Fruit fly (Drosophila melanogaster): ENCODE measurements around the gene CG31156.

CG31156 gene

DNA sequence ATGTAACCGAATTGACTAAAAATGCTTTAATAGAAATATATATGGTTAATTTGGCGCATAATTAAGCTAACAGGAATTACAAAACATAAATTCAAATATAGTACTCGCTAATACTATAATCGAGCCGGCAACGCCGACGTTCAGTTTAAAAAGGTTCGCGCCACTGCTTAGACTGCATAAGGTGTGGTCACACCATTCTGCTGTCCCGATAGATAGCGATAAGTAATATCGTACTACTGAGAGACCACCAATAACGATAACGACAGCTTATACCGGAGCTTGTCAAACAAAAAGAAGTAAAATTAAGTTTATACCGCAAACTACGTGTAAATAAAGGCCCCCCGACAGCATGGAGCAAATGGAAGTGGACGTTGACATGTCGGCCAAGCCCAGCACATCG, 32.9 kb downstream of the CG31156 start, which contains the start of gene CSN6 (continued):
- TF ChIP-seq Rfx (GFP tag; IDR thresholded peaks at IDR 0.05) (peak; percentile 62), grau (tag; optimal IDR thresholded peaks at IDR 0.05) (peak; percentile 8), Optix (GFP tag; IDR thresholded peaks at IDR 0.05) (no peak), CG14710 (tag; optimal IDR thresholded peaks at IDR 0.05) (peak; percentile 99), luna (GFP tag; optimal IDR thresholded peaks at IDR 0.05) (no peak)

DNA sequence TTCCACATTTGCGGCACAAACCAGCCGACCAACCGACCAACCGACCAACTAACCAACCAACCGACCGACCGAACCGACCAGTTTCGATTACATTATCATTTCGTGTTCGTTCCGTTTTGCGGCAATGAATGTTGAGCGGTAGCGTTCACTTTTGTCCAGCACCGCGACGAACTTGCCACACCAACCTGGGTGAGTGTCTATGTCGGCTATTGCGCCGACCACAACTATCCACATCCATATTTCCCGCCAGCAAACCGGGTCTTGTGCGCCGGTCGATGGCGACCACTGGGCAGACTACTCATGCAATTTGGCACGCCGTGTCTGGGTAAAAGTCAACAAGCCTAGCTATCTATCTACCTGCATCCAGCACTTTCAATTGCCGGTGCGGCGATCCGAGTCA, 36.5 kb downstream of the CG31156 start:
- peak; percentile 73 for TF ChIP-seq CG5180 (GFP tag; optimal IDR thresholded peaks at IDR 0.05)
- no peak for TF ChIP-seq Hmr (GFP tag; optimal IDR thresholded peaks at IDR 0.05)
- peak; percentile 55; the same call in 1 of the 3 replicates for TF ChIP-seq CG6175 (GFP tag; IDR thresholded peaks at IDR 0.05)

DNA sequence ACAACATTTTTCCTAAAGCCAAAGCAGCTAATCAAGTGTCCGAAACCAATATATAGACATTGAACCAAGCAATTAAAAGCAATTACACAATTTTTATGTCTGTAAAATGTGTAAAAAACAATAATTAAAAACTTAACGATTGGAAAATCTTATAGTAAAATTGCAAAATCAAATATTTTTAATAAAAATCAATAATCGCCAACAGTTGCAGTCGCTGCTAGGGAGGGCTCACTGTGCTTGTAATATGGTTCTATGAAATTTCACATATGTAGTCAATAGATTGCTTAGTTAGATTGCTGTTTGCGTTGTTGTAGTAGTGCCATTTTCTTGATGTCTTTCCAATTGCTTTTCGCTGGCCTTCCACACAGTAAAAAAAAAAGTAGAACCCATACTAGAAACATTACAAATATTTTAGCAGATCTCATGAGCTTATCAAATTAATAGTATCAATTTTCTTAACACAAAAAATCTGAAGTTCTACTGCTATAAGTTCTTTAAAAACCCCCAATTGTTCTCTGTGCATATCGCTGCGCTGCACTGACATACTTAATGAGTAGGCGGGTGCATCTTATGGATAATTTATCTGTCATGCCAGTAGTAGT, 37.3 kb downstream of the CG31156 start:
- TF ChIP-seq Med (GFP tag) (peak; percentile 6), Drgx (GFP tag; IDR thresholded peaks at IDR 0.05) (peak; percentile 34; the same call in 1 of the 2 replicates), Pdp1 (GFP tag; optimal IDR thresholded peaks at IDR 0.05) (peak in 1 of 2 experiments; percentile 13), CG6854 (GFP tag; optimal IDR thresholded peaks at IDR 0.05) (no peak), grau (tag; optimal IDR thresholded peaks at IDR 0.05) (peak; percentile 26), Ets65A (GFP tag) (peak; percentile 25), CG30403 (GFP tag; optimal IDR thresholded peaks at IDR 0.05) (no peak), sens (GFP tag) (peak; percentile 59)

DNA sequence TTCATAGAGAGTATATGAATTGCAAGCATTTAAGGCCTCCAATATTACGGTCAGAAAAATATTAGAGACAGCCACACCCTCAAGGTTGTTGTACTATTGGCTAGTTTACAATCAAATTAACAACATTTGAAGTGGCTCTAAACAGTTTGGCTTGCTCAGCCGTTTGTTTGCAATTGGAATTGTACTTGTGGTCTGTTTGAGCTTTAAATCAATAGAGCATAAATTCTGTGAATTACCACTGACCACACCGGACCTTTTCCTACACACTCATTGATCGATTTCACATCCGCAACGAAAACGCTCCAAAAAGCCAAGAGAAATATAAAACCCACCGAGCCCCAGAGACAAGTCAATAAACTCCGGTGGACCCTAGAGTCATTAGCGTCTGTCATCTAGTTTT, 39.9 kb downstream of the CG31156 start:
- TF ChIP-seq CG18476 (GFP tag; optimal IDR thresholded peaks at IDR 0.05) (no peak), sens (GFP tag) (peak; percentile 15), CG4854 (GFP tag; optimal IDR thresholded peaks at IDR 0.05) (no peak), abd-A (tag; optimal IDR thresholded peaks at IDR 0.05) (no peak), CG15479 (GFP tag; optimal IDR thresholded peaks at IDR 0.05) (no peak), wdn (GFP tag; IDR thresholded peaks at IDR 0.05) (no peak), CG10209 (GFP tag; optimal IDR thresholded peaks at IDR 0.05) (peak; percentile 22), CG17912 (GFP tag; optimal IDR thresholded peaks at IDR 0.05) (peak; percentile 20), CG12659 (GFP tag; optimal IDR thresholded peaks at IDR 0.05) (peak; percentile 21), Kr (GFP tag; optimal IDR thresholded peaks at IDR 0.05) (no peak), CG8281 (tag; optimal IDR thresholded peaks at IDR 0.05) (no peak), CG10431 (GFP tag; optimal IDR thresholded peaks at IDR 0.05) (peak; percentile 47), CG1233 (GFP tag; optimal IDR thresholded peaks at IDR 0.05) (peak; percentile 11), dmrt11E (tag; optimal IDR thresholded peaks at IDR 0.05) (no peak), CoRest (tag; optimal IDR thresholded peaks at IDR 0.05) (peak; percentile 3), CG1529 (GFP tag; optimal IDR thresholded peaks at IDR 0.05) (peak; percentile 34), chn (GFP tag; optimal IDR thresholded peaks at IDR 0.05) (no peak), unpg (GFP tag; optimal IDR thresholded peaks at IDR 0.05) (no peak), Dek (tag; optimal IDR thresholded peaks at IDR 0.05) (no peak), CG1792 (GFP tag; optimal IDR thresholded peaks at IDR 0.05) (no peak), CG9932 (GFP tag; IDR thresholded peaks at IDR 0.05) (no peak), fd3F (GFP tag; optimal IDR thresholded peaks at IDR 0.05) (peak; percentile 17), odd (GFP tag; optimal IDR thresholded peaks at IDR 0.05) (peak; percentile 8), emc (GFP tag; optimal IDR thresholded peaks at IDR 0.05) (no peak), CG4360 (GFP tag; IDR thresholded peaks at IDR 0.05) (no peak), fd64A (GFP tag; optimal IDR thresholded peaks at IDR 0.05) (peak; percentile 25), CG6683 (GFP tag; optimal IDR thresholded peaks at IDR 0.05) (no peak), mirr (GFP tag; optimal IDR thresholded peaks at IDR 0.05) (no peak), dati (GFP tag; IDR thresholded peaks at IDR 0.05) (no peak), nmo (GFP tag; optimal IDR thresholded peaks at IDR 0.05) (no peak), CG10543 (GFP tag; optimal IDR thresholded peaks at IDR 0.05) (peak; percentile 24)
